Worm (Caenorhabditis elegans) whole organism, L2 larva: ENCODE measurements around the gene C50B6.3.

Experiments used
- C34F6.9 ChIP-seq: fragments of 150-350 bp; optimal IDR thresholded peaks from 2 replicates; lab custom pipeline; 2014; ENCODE audit warnings: missing biosample characterization, missing genetic modification characterization
- F13H6.1 ChIP-seq: sonication (generic microtip); optimal IDR thresholded peaks from 2 replicates; lab custom pipeline; 2016; ENCODE audit warnings: missing genetic modification characterization, missing compliant biosample characterization
- R02D3.7 ChIP-seq: fragments of 150-350 bp; optimal IDR thresholded peaks from 2 replicates; lab custom pipeline; 2014; ENCODE audit warnings: missing biosample characterization, missing genetic modification characterization
- ZK546.5 ChIP-seq: sonication (generic microtip); optimal IDR thresholded peaks from 2 replicates; lab custom pipeline; 2017; ENCODE audit warnings: missing biosample characterization, missing genetic modification characterization
- aly-2 ChIP-seq: fragments of 150-350 bp; optimal IDR thresholded peaks from 2 replicates; lab custom pipeline; 2014; ENCODE audit warnings: missing biosample characterization, missing genetic modification characterization
- blmp-1 ChIP-seq: sonication (generic microtip); optimal IDR thresholded peaks from 2 replicates; lab custom pipeline; 2017; ENCODE audit warnings: missing genetic modification characterization, mild to moderate bottlenecking, missing compliant biosample characterization, antibody characterized with exemption, moderate library complexity; ENCODE audit not compliant: insufficient read depth
- ceh-16 ChIP-seq: fragments of 150-350 bp; optimal IDR thresholded peaks from 2 replicates; lab custom pipeline; 2014; ENCODE audit warnings: missing biosample characterization, missing genetic modification characterization
- ceh-82 ChIP-seq: fragments of 150-350 bp; optimal IDR thresholded peaks from 2 replicates; lab custom pipeline; 2014; ENCODE audit warnings: missing biosample characterization, missing genetic modification characterization
- crh-2 ChIP-seq: sonication (generic microtip); optimal IDR thresholded peaks from 2 replicates; lab custom pipeline; 2017; ENCODE audit warnings: missing biosample characterization, missing genetic modification characterization
- elt-1 ChIP-seq: fragments of 150-350 bp; optimal IDR thresholded peaks from 2 replicates; lab custom pipeline; 2014; ENCODE audit warnings: missing biosample characterization, missing genetic modification characterization
- elt-3 ChIP-seq: sonication (generic microtip); optimal IDR thresholded peaks from 2 replicates; lab custom pipeline; 2017; ENCODE audit warnings: missing biosample characterization, missing genetic modification characterization
- fos-1 ChIP-seq: fragments of 150-350 bp; optimal IDR thresholded peaks from 2 replicates; lab custom pipeline; 2014; ENCODE audit warnings: missing biosample characterization, missing genetic modification characterization
- lin-11 ChIP-seq: fragments of 150-350 bp; sonication (generic microtip); optimal IDR thresholded peaks from 2 replicates; lab custom pipeline; 2014; ENCODE audit warnings: missing biosample characterization, missing genetic modification characterization, inconsistent platforms, mixed read lengths
- lin-39 ChIP-seq: fragments of 150-350 bp; optimal IDR thresholded peaks from 2 replicates; lab custom pipeline; 2014; ENCODE audit warnings: missing biosample characterization, missing genetic modification reagents, missing genetic modification characterization
- lsy-2 ChIP-seq, 2 experiments: fragments of 150-350 bp in 1 of 2; sonication (generic microtip) in 1 of 2; optimal IDR thresholded peaks; 2 replicates each; lab custom pipeline; 2014 to 2017; ENCODE audit warnings: missing biosample characterization in 2 of 2, missing genetic modification characterization in 2 of 2
- mbf-1 ChIP-seq: sonication (generic microtip); optimal IDR thresholded peaks from 2 replicates; lab custom pipeline; 2017; ENCODE audit warnings: missing biosample characterization, missing genetic modification characterization
- mdl-1 ChIP-seq, 2 experiments: fragments of 150-350 bp in 1 of 2; sonication (generic microtip) in 1 of 2; optimal IDR thresholded peaks; 2 replicates each; lab custom pipeline; 2017; ENCODE audit warnings: missing biosample characterization in 2 of 2, missing genetic modification characterization in 2 of 2
- nhr-12 ChIP-seq: fragments of 150-350 bp; optimal IDR thresholded peaks from 2 replicates; lab custom pipeline; 2014; ENCODE audit warnings: missing biosample characterization, missing genetic modification characterization
- nhr-21 ChIP-seq: fragments of 150-350 bp; optimal IDR thresholded peaks from 2 replicates; lab custom pipeline; 2014; ENCODE audit warnings: missing biosample characterization, missing genetic modification characterization
- nhr-23 ChIP-seq: fragments of 150-350 bp; optimal IDR thresholded peaks from 2 replicates; lab custom pipeline; 2014; ENCODE audit warnings: missing biosample characterization, missing genetic modification reagents, missing genetic modification characterization
- nhr-237 ChIP-seq: fragments of 150-350 bp; optimal IDR thresholded peaks from 2 replicates; lab custom pipeline; 2014; ENCODE audit warnings: missing biosample characterization, missing genetic modification characterization
- skn-1 ChIP-seq: sonication (generic microtip); optimal IDR thresholded peaks from 2 replicates; lab custom pipeline; 2017; ENCODE audit warnings: missing biosample characterization, missing genetic modification characterization
- sma-9 ChIP-seq, 2 experiments: fragments of 150-350 bp in 1 of 2; sonication (generic microtip) in 1 of 2; optimal IDR thresholded peaks; 2 replicates each; lab custom pipeline; 2014 to 2016; ENCODE audit warnings: missing genetic modification characterization in 2 of 2, mild to moderate bottlenecking in 1 of 2, missing biosample characterization in 1 of 2, missing compliant biosample characterization in 1 of 2, missing genetic modification reagents in 1 of 2, moderate library complexity in 1 of 2
- zag-1 ChIP-seq: fragments of 150-350 bp; optimal IDR thresholded peaks from 2 replicates; lab custom pipeline; 2014; ENCODE audit warnings: missing biosample characterization, missing genetic modification characterization
- ztf-4 ChIP-seq: fragments of 150-350 bp; optimal IDR thresholded peaks from 2 replicates; lab custom pipeline; 2014; ENCODE audit warnings: missing biosample characterization, missing genetic modification characterization

C50B6.3 gene

ce11 chrV:13330919-13331318, 17.5 kb downstream of the C50B6.3 start, which contains the start of gene nhr-129:
Gene nhr-129 (minus strand): TSS chrV:13331019.
- TF ChIP-seq lin-39 (no peak), F13H6.1 (tag; lab: Kevin White, UChicago) (no peak), zag-1 (tag; lab: Kevin White, UChicago) (no peak), ceh-82 (tag; lab: Kevin White, UChicago) (no peak)

ce11 chrV:13333386-13334180, 20.2 kb downstream of the C50B6.3 start, which contains the start of gene nhr-168:
Gene nhr-168 (minus strand): TSS chrV:13333871.
- TF ChIP-seq mdl-1 (tag; optimal IDR thresholded peaks at IDR 0.05; lab: Kevin White, UChicago) (no peak), crh-2 (tag; lab: Kevin White, UChicago) (no peak), nhr-237 (tag; lab: Kevin White, UChicago) (no peak), sma-9 (GFP tag; optimal IDR thresholded peaks at IDR 0.05; lab: Kevin White, UChicago) (peak; percentile 80), sma-9 (tag; optimal IDR thresholded peaks at IDR 0.05; lab: Kevin White, UChicago) (no peak), fos-1 (tag; lab: Kevin White, UChicago) (peak; percentile 65), zag-1 (tag; lab: Kevin White, UChicago) (no peak), lsy-2 (tag; optimal IDR thresholded peaks at IDR 0.05; lab: Kevin White, UChicago) (no peak), nhr-23 (peak; percentile 80), blmp-1 (tag; lab: Kevin White, UChicago) (no peak), R02D3.7 (tag; lab: Kevin White, UChicago) (no peak), skn-1 (tag; lab: Kevin White, UChicago) (no peak), F13H6.1 (tag; lab: Kevin White, UChicago) (no peak), ceh-16 (peak; percentile 66), aly-2 (tag; lab: Kevin White, UChicago) (no peak), nhr-21 (no peak), elt-1 (peak; percentile 92), nhr-12 (tag; lab: Kevin White, UChicago) (no peak)

DNA sequence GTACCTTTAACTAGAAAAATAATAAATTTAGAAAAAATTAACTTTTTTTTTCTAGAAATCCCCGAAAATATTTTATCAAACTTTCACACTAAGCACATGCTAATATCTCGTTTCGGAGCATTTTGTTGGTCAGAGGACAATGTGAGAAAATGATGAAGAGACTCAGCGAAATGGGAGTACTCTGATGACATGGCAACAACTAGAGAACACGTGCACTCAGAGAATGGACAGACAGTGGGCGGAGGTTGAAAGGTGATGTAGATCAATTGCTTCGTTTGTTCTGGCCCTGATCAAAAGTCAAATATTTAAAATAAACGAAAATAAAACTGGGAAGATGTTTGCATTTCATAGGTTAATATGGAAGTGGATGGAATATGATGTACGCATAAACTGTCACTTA, 21.1 kb downstream of the C50B6.3 start:
- TF ChIP-seq C34F6.9 (tag; lab: Kevin White, UChicago) (no peak), sma-9 (GFP tag; optimal IDR thresholded peaks at IDR 0.05; lab: Kevin White, UChicago) (peak; percentile 68), sma-9 (tag; optimal IDR thresholded peaks at IDR 0.05; lab: Kevin White, UChicago) (no peak), ZK546.5 (no peak)

ce11 chrV:13335883-13336419, 22.6 kb downstream of the C50B6.3 start, which contains the start of gene C50B6.9:
Gene C50B6.9 (plus strand): TSS chrV:13336369.
- TF ChIP-seq R02D3.7 (tag; lab: Kevin White, UChicago) (no peak), F13H6.1 (tag; lab: Kevin White, UChicago) (peak; percentile 3)

- no peak for TF ChIP-seq mbf-1 (tag; lab: Kevin White, UChicago)
- no peak for TF ChIP-seq ztf-4
- no peak for TF ChIP-seq F13H6.1 (tag; lab: Kevin White, UChicago)
- TF ChIP-seq ceh-16 = no peak
- TF ChIP-seq elt-3 = no peak
- TF ChIP-seq, all 48 proteins: peak for 0
Measured at ce11 chrV:13338037-13338436, 24.7 kb downstream of the C50B6.3 start.

DNA sequence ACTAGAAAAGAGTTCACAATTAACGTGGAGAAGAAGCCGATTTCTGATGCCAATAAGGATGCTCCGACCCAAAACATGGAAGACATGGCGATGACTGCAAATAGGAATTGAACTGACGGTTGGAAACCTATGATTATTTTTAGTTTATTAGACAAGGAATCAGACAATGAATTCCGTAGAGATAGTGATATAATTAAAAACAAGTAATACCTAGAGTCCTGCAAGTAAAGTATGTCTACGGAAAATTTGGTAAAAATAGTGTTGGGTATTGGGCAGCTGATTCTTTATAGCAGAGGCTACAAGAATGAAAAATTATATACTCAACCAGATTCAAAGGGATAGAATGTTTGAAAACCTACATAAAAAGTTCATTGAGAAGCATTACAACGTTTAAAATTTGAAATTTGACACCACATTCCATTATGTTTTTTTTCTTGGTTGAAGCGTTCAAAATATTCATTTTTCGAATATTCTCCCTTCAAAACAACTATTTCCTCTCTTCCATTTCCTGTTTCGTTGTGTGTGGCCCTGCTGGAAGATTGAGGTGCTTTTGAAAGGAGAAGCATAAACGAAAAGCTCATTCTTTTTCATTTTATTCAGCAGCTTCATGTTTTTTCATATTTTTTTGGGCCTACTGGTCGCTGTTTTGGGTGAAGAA, 26.4 kb downstream of the C50B6.3 start, which contains the start of the genes str-4 and lgc-48:
Gene str-4, minus strand, starts transcription at position 101 of the 658 bp plus-strand sequence.
Gene lgc-48, plus strand, starts transcription at position 608 of the 658 bp plus-strand sequence.
- no peak for TF ChIP-seq mbf-1 (tag; lab: Kevin White, UChicago)

DNA sequence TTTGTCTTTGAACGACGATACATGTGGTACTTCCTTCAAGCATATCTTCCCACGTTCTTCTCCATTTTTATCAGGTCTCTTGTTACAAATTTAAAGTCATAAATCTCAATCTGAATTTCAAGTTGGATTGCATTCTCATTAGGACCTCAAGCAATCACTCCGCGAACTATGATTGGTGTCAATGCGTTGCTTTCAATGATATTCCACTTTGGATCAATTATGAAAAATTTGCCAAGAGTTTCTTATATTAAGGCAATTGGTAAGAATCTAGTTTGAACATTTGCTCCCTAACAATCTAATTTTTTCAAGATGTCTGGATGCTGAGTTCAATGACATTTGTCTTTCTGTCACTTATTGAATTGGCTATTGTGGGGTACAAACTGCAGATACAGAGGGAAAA, 28.9 kb downstream of the C50B6.3 start:
- TF ChIP-seq mbf-1 (tag; lab: Kevin White, UChicago) (no peak), lin-11 (tag; lab: Kevin White, UChicago) (no peak), lsy-2 (tag; optimal IDR thresholded peaks at IDR 0.05; lab: Kevin White, UChicago) (no peak), ZK546.5 (no peak)
